Worm (Caenorhabditis elegans) whole organism, midembryonic: ENCODE measurements around the gene efl-1.

Source experiments
- cog-1 ChIP-seq: sonication (generic microtip); optimal IDR thresholded peaks from 2 replicates; lab custom pipeline; 2016; ENCODE audit warnings: missing genetic modification characterization, missing compliant biosample characterization
- flt-1 ChIP-seq: fragments of 200-800 bp; sonication (Bioruptor generic); IDR thresholded peaks from 2 replicates; pipeline ENCODE4 v1.3.6; 2022; ENCODE audit warnings: missing genetic modification characterization, missing compliant biosample characterization
- klf-2 ChIP-seq: fragments of 200-800 bp; sonication (Bioruptor generic); conservative IDR thresholded peaks from 2 replicates; pipeline ENCODE4 v1.3.6; 2022; ENCODE audit warnings: missing genetic modification reagents, missing genetic modification characterization, missing compliant biosample characterization
- ref-1 ChIP-seq: fragments of 200-800 bp; sonication (Bioruptor generic); conservative IDR thresholded peaks from 2 replicates; pipeline ENCODE4 v1.3.6; 2022; ENCODE audit warnings: missing genetic modification reagents, missing genetic modification characterization, missing compliant biosample characterization
- tab-1 ChIP-seq: fragments of 200-800 bp; sonication (Bioruptor generic); IDR thresholded peaks from 2 replicates; pipeline ENCODE4 v1.3.6; 2022; ENCODE audit warnings: missing genetic modification characterization, missing compliant biosample characterization
- ztf-29 ChIP-seq: fragments of 200-800 bp; sonication (Bioruptor generic); IDR thresholded peaks from 2 replicates; pipeline ENCODE4 v1.3.6; 2022; ENCODE audit warnings: missing genetic modification reagents, missing genetic modification characterization, missing compliant biosample characterization

DNA sequence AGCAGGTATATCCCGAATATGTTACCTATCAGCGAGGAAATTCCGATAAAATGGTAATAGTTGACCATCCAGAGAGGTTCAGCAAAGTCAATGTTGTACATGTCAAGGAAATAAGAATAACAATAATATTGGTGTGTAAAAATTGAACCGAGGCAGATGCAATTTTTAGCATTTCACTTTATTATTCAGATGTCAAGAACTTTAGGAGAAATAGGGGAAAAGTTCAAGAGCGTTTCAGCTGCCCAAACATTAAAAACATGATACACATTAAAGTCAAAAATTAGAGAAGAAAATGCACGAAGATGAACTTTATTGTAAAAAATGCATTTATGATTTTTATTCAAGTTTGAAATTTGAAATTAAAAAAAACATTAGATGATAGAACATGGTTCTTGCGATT lies 42.8 kb upstream of the efl-1 start, which contains the start of gene sri-69:
- TF ChIP-seq tab-1 (GFP tag; lab: Robert Waterston, UW) (no peak), klf-2 (GFP tag; lab: Robert Waterston, UW) (no peak), flt-1 (GFP tag; lab: Robert Waterston, UW) (no peak), cog-1 (tag; lab: Kevin White, UChicago) (no peak), ref-1 (GFP tag; lab: Robert Waterston, UW) (no peak), ztf-29 (GFP tag; lab: Robert Waterston, UW) (no peak)
